Worm (Caenorhabditis elegans) whole organism, L2 larva: ENCODE data around the gene cyp-33C4.

Experiments used
- ama-1 ChIP-seq: fragments of 150-350 bp; optimal IDR thresholded peaks from 2 replicates; lab custom pipeline; 2018; ENCODE audit warnings: inconsistent platforms
- elt-3 ChIP-seq: sonication (generic microtip); optimal IDR thresholded peaks from 2 replicates; lab custom pipeline; 2017; ENCODE audit warnings: missing biosample characterization, missing genetic modification characterization
- lin-13 ChIP-seq: fragments of 150-350 bp; optimal IDR thresholded peaks from 2 replicates; lab custom pipeline; 2014; ENCODE audit warnings: missing biosample characterization, missing genetic modification reagents, missing genetic modification characterization
- lin-39 ChIP-seq: fragments of 150-350 bp; optimal IDR thresholded peaks from 2 replicates; lab custom pipeline; 2014; ENCODE audit warnings: missing biosample characterization, missing genetic modification reagents, missing genetic modification characterization
- nhr-12 ChIP-seq: fragments of 150-350 bp; optimal IDR thresholded peaks from 2 replicates; lab custom pipeline; 2014; ENCODE audit warnings: missing biosample characterization, missing genetic modification characterization
- nhr-21 ChIP-seq: fragments of 150-350 bp; optimal IDR thresholded peaks from 2 replicates; lab custom pipeline; 2014; ENCODE audit warnings: missing biosample characterization, missing genetic modification characterization
- sem-4 ChIP-seq: fragments of 150-350 bp; optimal IDR thresholded peaks from 2 replicates; lab custom pipeline; 2014; ENCODE audit warnings: missing biosample characterization, missing genetic modification reagents, missing genetic modification characterization
- sma-3 ChIP-seq: sonication (generic microtip); optimal IDR thresholded peaks from 2 replicates; lab custom pipeline; 2016; ENCODE audit warnings: missing genetic modification reagents, missing genetic modification characterization, missing compliant biosample characterization
- ztf-11 ChIP-seq: sonication (generic microtip); optimal IDR thresholded peaks from 2 replicates; lab custom pipeline; 2017; ENCODE audit warnings: missing biosample characterization, missing genetic modification characterization

cyp-33C4 gene

DNA sequence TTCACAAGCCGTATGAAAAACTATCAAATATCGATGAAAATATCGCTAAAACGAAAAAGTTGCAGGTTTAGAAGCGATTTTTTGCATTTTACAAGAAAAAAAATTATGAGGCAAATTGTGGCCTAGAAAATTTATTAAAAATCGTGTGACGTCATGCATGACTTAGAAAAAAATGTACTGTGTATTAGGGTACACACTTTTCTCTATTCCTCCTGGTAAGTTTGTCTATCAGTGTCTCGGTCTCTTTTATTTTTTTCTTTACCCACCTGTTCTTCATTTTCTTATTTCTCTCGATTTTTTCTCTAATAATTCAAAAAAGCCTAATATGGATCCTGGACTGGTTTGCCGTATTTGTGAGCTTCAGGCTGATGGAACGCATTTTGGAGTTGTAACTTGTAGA lies 49.2 kb downstream of the cyp-33C4 start, which contains the start of gene nhr-227:
nhr-227 (plus strand) TSS at position 326 of the 400 bp plus-strand sequence.
- TF ChIP-seq sma-3 (no peak), elt-3 (tag; lab: Kevin White, UChicago) (no peak), sem-4 (tag; lab: Kevin White, UChicago) (no peak), ama-1 (lab: Kevin White, UChicago) (no peak), lin-13 (GFP tag; lab: Kevin White, UChicago) (no peak), nhr-12 (tag; lab: Kevin White, UChicago) (no peak), lin-39 (tag; lab: Kevin White, UChicago) (no peak), ztf-11 (tag; lab: Kevin White, UChicago) (no peak), nhr-21 (tag; lab: Kevin White, UChicago) (no peak)
